Worm (Caenorhabditis elegans): ENCODE measurements around the gene math-13.

The math-13 gene

DNA sequence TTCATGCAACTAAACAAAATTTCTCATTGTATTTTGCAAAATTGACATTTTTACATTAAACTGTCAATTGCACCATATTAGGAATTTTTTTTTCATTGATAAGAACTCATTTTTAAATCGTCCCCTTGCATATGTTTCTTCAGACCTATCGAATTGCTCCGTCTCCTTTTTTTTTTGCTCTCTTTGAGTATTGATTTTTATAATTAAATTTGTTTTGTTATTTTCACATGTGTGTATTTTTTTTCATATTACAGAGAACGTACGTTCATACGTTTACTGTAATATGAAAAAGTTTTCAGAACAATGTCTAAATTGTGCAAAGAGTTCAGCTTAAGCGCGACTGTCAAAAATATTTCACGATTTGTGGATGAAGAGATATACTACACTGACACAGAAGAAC, 6.6 kb upstream of the math-13 start, which contains the start of gene math-14:
Gene math-14 (plus strand): TSS at position 301 of the 400 bp plus-strand sequence.
- TF ChIP-seq fkh-2 (tag; optimal IDR thresholded peaks at IDR 0.05) (no peak), elt-2 (tag; optimal IDR thresholded peaks at IDR 0.05) (peak; percentile 29), eor-1 (tag; optimal IDR thresholded peaks at IDR 0.05) (no peak), skn-1 (tag; optimal IDR thresholded peaks at IDR 0.05) (no peak)

DNA sequence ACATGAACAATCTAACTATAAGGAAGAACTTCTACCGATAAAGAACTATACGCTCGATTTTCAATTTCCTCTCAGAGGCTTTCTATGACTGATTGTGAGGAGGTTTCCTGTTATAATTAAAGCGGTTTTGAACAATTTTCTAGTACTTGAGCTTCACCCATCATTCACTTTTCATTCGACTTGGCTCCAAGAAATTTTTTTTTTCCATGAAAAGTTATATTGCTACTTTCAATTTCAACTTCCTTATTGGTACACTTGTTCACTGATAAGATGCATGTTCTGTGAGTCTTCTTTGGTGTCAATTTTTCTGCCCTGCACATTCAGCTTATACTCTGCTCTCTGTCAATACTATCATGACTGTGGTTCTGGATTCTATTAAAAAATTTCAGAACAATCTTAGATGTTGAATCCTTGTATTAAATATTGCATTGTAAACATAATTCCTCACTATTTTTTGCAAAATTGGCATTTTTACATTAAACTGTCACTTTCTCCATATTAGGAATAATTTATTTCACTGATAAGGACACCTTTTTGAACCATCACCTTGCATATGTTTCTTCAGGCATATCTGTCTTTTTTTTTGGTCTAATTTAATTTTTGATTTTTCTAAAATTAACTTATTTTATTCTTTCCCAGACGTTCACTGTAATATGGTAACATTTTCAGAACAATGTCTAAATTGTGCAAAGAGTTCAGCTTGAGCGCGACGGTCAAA, 4.7 kb upstream of the math-13 start, which contains the start of gene math-10:
Gene math-10 (plus strand): TSS at position 668 of the 718 bp plus-strand sequence.
- no peak for TF ChIP-seq unc-62 (GFP tag; optimal IDR thresholded peaks at IDR 0.05)
- no peak for TF ChIP-seq mdl-1 (tag; optimal IDR thresholded peaks at IDR 0.05)
- TF ChIP-seq elt-2 (tag; optimal IDR thresholded peaks at IDR 0.05): peak; percentile 71
- no peak for TF ChIP-seq eor-1 (tag; optimal IDR thresholded peaks at IDR 0.05)
- no peak for TF ChIP-seq elt-1 (tag; optimal IDR thresholded peaks at IDR 0.05)

DNA sequence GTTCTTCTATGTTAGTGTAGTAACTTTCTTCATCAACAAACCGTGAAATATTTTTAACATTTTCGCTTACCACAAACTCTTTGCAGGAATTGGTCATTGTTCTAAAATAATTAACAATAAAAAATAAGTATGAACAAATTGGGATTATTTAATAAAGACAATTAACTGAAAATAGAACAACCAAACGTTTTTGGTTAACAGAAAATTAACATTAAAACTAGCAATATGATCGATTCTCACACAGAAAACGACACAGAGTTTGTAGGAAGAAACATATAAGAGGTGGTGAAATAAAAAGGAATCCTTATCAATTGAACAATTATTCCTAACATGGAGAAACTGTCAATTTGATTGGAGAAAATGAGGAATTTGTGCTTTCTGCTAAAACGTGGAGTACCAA, 2.9 kb downstream of the math-13 start, which contains the start of gene math-16:
Gene math-16 (minus strand): TSS at position 101 of the 400 bp plus-strand sequence.
- TF ChIP-seq daf-12 (tag; optimal IDR thresholded peaks at IDR 0.05) (no peak), lin-15B (tag; optimal IDR thresholded peaks at IDR 0.05) (no peak), egl-5 (tag; optimal IDR thresholded peaks at IDR 0.05) (no peak), elt-2 (tag; optimal IDR thresholded peaks at IDR 0.05) (no peak), unc-62 (GFP tag; optimal IDR thresholded peaks at IDR 0.05) (no peak)

DNA sequence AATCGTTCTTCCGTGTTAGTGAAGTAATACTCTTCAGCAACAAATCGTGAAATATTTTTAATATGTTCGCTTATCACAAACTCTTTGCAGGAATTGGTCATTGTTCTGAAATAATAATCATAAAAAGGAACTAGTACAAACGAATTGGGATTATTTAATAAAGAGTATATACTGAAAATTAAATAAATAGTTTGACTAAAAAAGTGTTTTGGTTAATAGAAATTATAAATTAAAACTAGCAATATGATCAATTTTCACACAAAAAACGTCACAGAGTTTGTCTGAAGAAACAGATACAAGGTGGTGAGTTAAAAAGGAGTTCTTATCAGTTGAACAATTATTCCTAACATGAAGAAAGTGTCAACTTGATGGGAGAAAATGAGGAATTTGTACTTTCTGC, 6.9 kb downstream of the math-13 start, which contains the start of gene math-5:
Gene math-5 (minus strand): TSS at position 101 of the 400 bp plus-strand sequence.
- TF ChIP-seq nhr-237 (tag; optimal IDR thresholded peaks at IDR 0.05): no peak
- TF ChIP-seq mdl-1 (tag; optimal IDR thresholded peaks at IDR 0.05): no peak
- no peak for TF ChIP-seq nhr-76 (tag; optimal IDR thresholded peaks at IDR 0.05)
- TF ChIP-seq egl-5 (tag; optimal IDR thresholded peaks at IDR 0.05): no peak
- no peak for TF ChIP-seq unc-39 (tag; optimal IDR thresholded peaks at IDR 0.05)
- TF ChIP-seq R02D3.7 (tag; optimal IDR thresholded peaks at IDR 0.05): no peak
- no peak for TF ChIP-seq nfya-1 (tag; optimal IDR thresholded peaks at IDR 0.05; ENCODE audit: insufficient read depth)
- TF ChIP-seq ceh-28 (tag; optimal IDR thresholded peaks at IDR 0.05): no peak
- no peak for TF ChIP-seq fos-1 (tag; optimal IDR thresholded peaks at IDR 0.05)
- TF ChIP-seq pha-4 (tag; optimal IDR thresholded peaks at IDR 0.05): no peak
- no peak for TF ChIP-seq egl-27 (tag; optimal IDR thresholded peaks at IDR 0.05)
- TF ChIP-seq ama-1 (optimal IDR thresholded peaks at IDR 0.05): no peak
- TF ChIP-seq hmg-11 (tag; optimal IDR thresholded peaks at IDR 0.05): no peak
- TF ChIP-seq fkh-2 (tag; optimal IDR thresholded peaks at IDR 0.05): no peak
- no peak for TF ChIP-seq daf-12 (tag; optimal IDR thresholded peaks at IDR 0.05)
- no peak for TF ChIP-seq nhr-25 (tag; optimal IDR thresholded peaks at IDR 0.05)
- no peak for TF ChIP-seq eor-1 (tag; optimal IDR thresholded peaks at IDR 0.05)
- no peak for TF ChIP-seq nhr-77 (tag; optimal IDR thresholded peaks at IDR 0.05)
- no peak for TF ChIP-seq ceh-16 (tag; optimal IDR thresholded peaks at IDR 0.05)

DNA sequence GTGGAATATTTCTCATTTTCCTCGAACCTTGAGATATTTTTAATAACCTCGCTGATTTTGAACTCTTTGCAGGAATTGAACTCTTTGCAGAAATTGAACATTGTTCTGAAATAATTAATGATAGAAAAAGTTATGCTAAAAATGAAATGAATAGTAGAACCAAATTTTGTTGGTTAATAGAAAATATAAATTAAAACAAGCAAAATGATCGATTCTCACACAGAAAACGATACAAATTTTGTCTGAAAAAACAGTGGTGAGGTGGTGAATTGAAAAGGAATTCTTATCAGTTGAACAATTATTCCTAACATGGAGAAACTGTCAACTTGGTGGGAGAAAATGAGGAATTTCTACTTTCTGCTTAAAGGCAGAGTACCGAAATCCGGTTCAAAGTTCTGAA, 8.9 kb downstream of the math-13 start, which contains the start of gene math-6:
Gene math-6 (minus strand): TSS at position 101 of the 400 bp plus-strand sequence.
- TF ChIP-seq aly-2 (tag; optimal IDR thresholded peaks at IDR 0.05) (no peak), R02D3.7 (tag; optimal IDR thresholded peaks at IDR 0.05) (no peak), nhr-23 (tag; optimal IDR thresholded peaks at IDR 0.05) (no peak), hmg-11 (tag; optimal IDR thresholded peaks at IDR 0.05) (no peak), nhr-11 (tag; optimal IDR thresholded peaks at IDR 0.05) (no peak), ZK546.5 (tag; optimal IDR thresholded peaks at IDR 0.05) (no peak), egl-5 (tag; optimal IDR thresholded peaks at IDR 0.05) (no peak), elt-2 (tag; optimal IDR thresholded peaks at IDR 0.05) (no peak), ceh-9 (tag; optimal IDR thresholded peaks at IDR 0.05) (no peak), lin-15B (tag; optimal IDR thresholded peaks at IDR 0.05) (no peak), daf-12 (tag; optimal IDR thresholded peaks at IDR 0.05) (no peak), ceh-28 (tag; optimal IDR thresholded peaks at IDR 0.05) (no peak), unc-39 (tag; optimal IDR thresholded peaks at IDR 0.05) (no peak), unc-62 (GFP tag; optimal IDR thresholded peaks at IDR 0.05) (no peak), nhr-12 (tag; optimal IDR thresholded peaks at IDR 0.05) (no peak), nfya-1 (tag; optimal IDR thresholded peaks at IDR 0.05; ENCODE audit: insufficient read depth) (no peak), fkh-2 (tag; optimal IDR thresholded peaks at IDR 0.05) (no peak)

DNA sequence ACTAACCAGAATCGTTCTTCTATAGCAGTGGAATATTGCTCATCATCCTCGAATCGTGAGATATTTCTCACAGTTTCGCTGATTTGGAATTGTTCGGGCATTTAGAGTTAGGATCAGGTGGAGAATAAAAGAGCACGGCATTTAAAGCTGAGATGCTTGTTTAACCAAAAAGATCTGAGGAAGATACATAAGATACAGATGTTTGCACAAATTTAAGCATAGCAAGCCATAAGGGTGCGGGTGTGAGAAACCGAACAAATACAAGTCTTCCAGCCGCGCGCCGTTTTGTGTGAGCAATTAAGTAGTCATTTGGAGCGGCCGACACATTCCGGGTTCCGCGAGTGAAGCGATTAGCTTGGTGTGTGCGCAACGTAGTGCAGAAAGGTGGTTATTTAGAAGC, 10.6 kb downstream of the math-13 start, which contains the start of gene math-7:
Gene math-7 (minus strand): TSS at position 101 of the 400 bp plus-strand sequence.
- no peak for TF ChIP-seq unc-62 (GFP tag; optimal IDR thresholded peaks at IDR 0.05)
- no peak for TF ChIP-seq R02D3.7 (tag; optimal IDR thresholded peaks at IDR 0.05)
- TF ChIP-seq skn-1 (tag; optimal IDR thresholded peaks at IDR 0.05): no peak
- no peak for TF ChIP-seq ceh-9 (tag; optimal IDR thresholded peaks at IDR 0.05)
- no peak for TF ChIP-seq ama-1 (optimal IDR thresholded peaks at IDR 0.05)
- TF ChIP-seq nhr-67 (tag; optimal IDR thresholded peaks at IDR 0.05): no peak
- no peak for TF ChIP-seq lin-39 (tag; optimal IDR thresholded peaks at IDR 0.05)
- TF ChIP-seq ZK546.5 (tag; optimal IDR thresholded peaks at IDR 0.05): no peak
- TF ChIP-seq snpc-4 (tag; optimal IDR thresholded peaks at IDR 0.05): no peak
- TF ChIP-seq lin-15B (tag; optimal IDR thresholded peaks at IDR 0.05): no peak
